Fruit fly (Drosophila melanogaster) whole organism, prepupa: ENCODE data around the gene Nepl15.

Experiments
- CG10669 ChIP-seq: fragments of 200-800 bp; sonication (Bioruptor generic); optimal IDR thresholded peaks from 3 replicates; lab custom pipeline; 2018; ENCODE audit warnings: missing biosample characterization, mild to moderate bottlenecking, missing genetic modification characterization, moderate library complexity
- CG3032 ChIP-seq: fragments of 200-800 bp; optimal IDR thresholded peaks from 2 replicates; lab custom pipeline; 2019; ENCODE audit warnings: missing biosample characterization, mild to moderate bottlenecking, missing genetic modification characterization, moderate library complexity
- CG34406 ChIP-seq: fragments of 200-800 bp; sonication (Bioruptor generic); optimal IDR thresholded peaks from 3 replicates; lab custom pipeline; 2016; ENCODE audit warnings: missing biosample characterization, missing genetic modification characterization
- CG6792 ChIP-seq: fragments of 200-800 bp; sonication (Bioruptor generic); optimal IDR thresholded peaks from 3 replicates; lab custom pipeline; 2016; ENCODE audit warnings: missing biosample characterization, missing genetic modification characterization
- OdsH ChIP-seq: fragments of 200-800 bp; sonication (Bioruptor generic); optimal IDR thresholded peaks from 3 replicates; lab custom pipeline; 2016; ENCODE audit warnings: missing biosample characterization, missing genetic modification characterization
- Smox ChIP-seq: fragments of 200-800 bp; sonication (Bioruptor generic); optimal IDR thresholded peaks from 3 replicates; lab custom pipeline; 2016; ENCODE audit warnings: missing biosample characterization, missing genetic modification characterization
- Sox102F ChIP-seq: fragments of 200-800 bp; sonication (Bioruptor generic); optimal IDR thresholded peaks from 2 replicates; lab custom pipeline; 2016; ENCODE audit warnings: missing biosample characterization, mild to moderate bottlenecking, missing genetic modification characterization
- acj6 ChIP-seq: fragments of 200-800 bp; sonication (Bioruptor generic); optimal IDR thresholded peaks from 3 replicates; lab custom pipeline; 2016; ENCODE audit warnings: missing biosample characterization, missing genetic modification characterization
- cyc ChIP-seq: fragments of 200-800 bp; sonication (Bioruptor generic); optimal IDR thresholded peaks from 3 replicates; lab custom pipeline; 2016; ENCODE audit warnings: missing biosample characterization, missing genetic modification characterization
- svp ChIP-seq: fragments of 200-800 bp; sonication (Bioruptor generic); peaks from one replicate; lab custom pipeline; 2016; ENCODE audit warnings: missing biosample characterization, missing genetic modification characterization

- TF ChIP-seq svp (GFP tag; lab: Kevin White, UChicago) (no peak), acj6 (no peak), OdsH (GFP tag; lab: Kevin White, UChicago) (no peak), Sox102F (GFP tag; lab: Kevin White, UChicago) (no peak), cyc (GFP tag; lab: Kevin White, UChicago) (no peak), CG3032 (tag; lab: Kevin White, UChicago) (no peak), Smox (GFP tag; lab: Kevin White, UChicago) (no peak), CG34406 (GFP tag; lab: Kevin White, UChicago) (no peak), CG6792 (GFP tag; lab: Kevin White, UChicago) (no peak), CG10669 (GFP tag; lab: Kevin White, UChicago) (no peak)
Measured at dm6 chr3R:22776457-22776856, 10.5 kb upstream of the Nepl15 start.
